Worm (Caenorhabditis elegans): ENCODE measurements around the gene K02D10.1.

The K02D10.1 gene

DNA sequence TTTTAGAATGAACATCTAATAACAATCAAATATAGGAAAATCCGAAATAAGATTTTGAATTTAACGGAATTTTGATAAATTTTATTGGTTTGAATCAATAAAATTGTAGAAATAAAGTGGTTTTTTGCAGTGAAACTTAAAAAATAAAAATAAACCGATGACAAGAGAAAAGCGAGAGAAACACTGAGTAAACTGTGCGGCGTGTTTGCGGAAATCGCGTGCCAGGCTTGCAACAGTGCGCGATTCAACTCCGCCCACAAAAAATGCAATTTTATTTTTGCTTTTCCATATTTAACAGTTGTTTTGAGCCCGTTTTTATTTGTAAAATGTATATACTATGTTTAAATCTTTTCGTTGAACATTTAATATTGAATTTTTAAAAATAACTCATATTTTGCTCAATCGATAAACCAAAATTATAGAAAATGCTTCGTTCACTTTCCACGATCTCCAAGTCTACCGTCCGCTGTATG lies 1.4 kb upstream of the K02D10.1 start, which contains the start of gene mtss-1 (continued):
- TF ChIP-seq hmg-1.2 (GFP tag; IDR thresholded peaks at IDR 0.05) (peak; percentile 35; the same call in 1 of the 2 replicates), lin-54 (GFP tag; optimal IDR thresholded peaks at IDR 0.05) (peak; percentile 30)

DNA sequence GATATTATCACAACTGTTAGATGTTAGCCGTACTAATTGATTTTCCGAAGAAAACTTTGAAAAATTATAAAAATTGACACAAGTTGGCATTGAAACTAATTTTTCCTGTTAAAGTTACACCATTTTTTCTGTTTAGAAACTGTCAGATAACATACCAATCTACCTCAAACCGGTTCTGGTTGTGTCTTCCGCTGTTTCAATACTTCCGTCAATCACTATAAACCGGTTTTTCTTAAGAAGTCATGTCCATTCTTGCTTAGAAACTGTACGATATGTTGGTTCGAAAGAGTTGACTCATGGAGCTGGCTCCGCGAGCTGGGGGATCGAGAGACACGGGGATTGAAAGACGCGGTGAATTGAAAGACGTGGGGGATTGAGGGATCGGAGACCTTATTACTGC lies 907 bp downstream of the K02D10.1 start:
- no peak for TF ChIP-seq F33H1.4 (GFP tag; IDR thresholded peaks at IDR 0.05)
- peak; percentile 59; the same call in 1 of the 2 replicates for TF ChIP-seq lin-26 (GFP tag; IDR thresholded peaks at IDR 0.05)
- TF ChIP-seq nfya-1 (tag; optimal IDR thresholded peaks at IDR 0.05; ENCODE audit: borderline replicate concordance, insufficient read depth) = no peak

DNA sequence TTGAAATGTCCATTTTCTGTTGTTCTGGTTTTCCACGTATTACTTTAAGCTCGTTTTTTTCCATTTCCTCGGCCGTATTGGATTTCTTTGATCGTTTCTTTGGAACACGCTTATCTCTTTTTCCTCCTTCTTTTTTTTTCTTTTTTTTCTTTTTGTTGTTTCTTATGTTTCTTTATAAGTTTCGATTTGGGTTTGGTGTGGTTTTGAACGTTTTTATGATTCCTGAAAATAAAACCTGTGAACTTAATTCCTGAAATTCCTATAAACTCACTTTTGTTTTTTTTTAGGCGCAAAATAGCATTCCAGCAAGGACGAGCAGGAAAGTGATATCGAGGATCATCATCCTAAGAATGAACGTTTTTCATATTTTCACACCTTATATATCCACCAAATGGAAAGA lies 1.8 kb downstream of the K02D10.1 start, which contains the start of gene K02D10.2:
Gene K02D10.2, minus strand, starts transcription at position 101 of the 400 bp plus-strand sequence.
- no peak for TF ChIP-seq sea-2 (GFP tag; IDR thresholded peaks at IDR 0.05)
- TF ChIP-seq F57A8.1 (GFP tag; optimal IDR thresholded peaks at IDR 0.05) = no peak
- no peak for TF ChIP-seq ceh-79 (tag; optimal IDR thresholded peaks at IDR 0.05)
- no peak for TF ChIP-seq bed-1 (GFP tag; IDR thresholded peaks at IDR 0.05)
- no peak for TF ChIP-seq snpc-1.3 (tag; optimal IDR thresholded peaks at IDR 0.05; ENCODE audit: insufficient read depth)
- no peak for TF ChIP-seq snpc-4 (GFP tag; optimal IDR thresholded peaks at IDR 0.05)
- no peak for TF ChIP-seq snpc-4 (tag; optimal IDR thresholded peaks at IDR 0.05)
- TF ChIP-seq ztf-25 (GFP tag; IDR thresholded peaks at IDR 0.05) = no peak
- no peak for TF ChIP-seq F57C9.4 (tag; optimal IDR thresholded peaks at IDR 0.05)
- TF ChIP-seq egl-44 (GFP tag; IDR thresholded peaks at IDR 0.05) = no peak
- no peak for TF ChIP-seq B0035.1 (tag; optimal IDR thresholded peaks at IDR 0.05)
- TF ChIP-seq Y95B8A.8 (GFP tag; IDR thresholded peaks at IDR 0.05) = no peak
- TF ChIP-seq Y56A3A.18 (GFP tag; IDR thresholded peaks at IDR 0.05) = no peak
- no peak for TF ChIP-seq unc-130 (GFP tag; optimal IDR thresholded peaks at IDR 0.05)
- no peak for TF ChIP-seq akir-1 (GFP tag; optimal IDR thresholded peaks at IDR 0.05)
- TF ChIP-seq unc-62 (GFP tag; optimal IDR thresholded peaks at IDR 0.05) = no peak
- TF ChIP-seq F37B4.10 (GFP tag; IDR thresholded peaks at IDR 0.05) = no peak
- TF ChIP-seq B0336.3 (GFP tag; IDR thresholded peaks at IDR 0.05) = no peak
- TF ChIP-seq atf-7 (tag; optimal IDR thresholded peaks at IDR 0.05) = no peak
- TF ChIP-seq zim-3 (tag; optimal IDR thresholded peaks at IDR 0.05) = no peak

DNA sequence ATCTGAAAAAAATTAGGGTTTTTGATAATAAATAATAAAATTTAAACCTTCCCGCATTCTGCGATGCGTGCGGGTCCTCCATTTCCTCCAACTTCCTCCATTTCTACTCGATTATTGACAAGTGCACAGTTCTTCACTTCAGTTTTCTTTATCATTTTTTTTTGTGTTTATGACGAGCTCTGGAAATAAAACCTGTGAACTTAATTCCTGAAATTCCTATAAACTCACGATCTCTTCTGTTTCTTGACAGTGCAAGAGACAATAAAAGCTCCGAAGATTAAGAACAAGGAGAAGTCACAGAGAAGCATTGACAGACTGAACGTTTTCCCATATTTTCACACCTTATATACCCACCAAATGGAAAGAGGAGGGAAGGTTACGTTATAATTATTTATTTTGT lies 2.5 kb downstream of the K02D10.1 start, which contains the start of gene K02D10.3:
Gene K02D10.3, minus strand, starts transcription at position 101 of the 400 bp plus-strand sequence.
- TF ChIP-seq lin-26 (GFP tag; IDR thresholded peaks at IDR 0.05) (no peak), bed-2 (GFP tag; IDR thresholded peaks at IDR 0.05) (no peak), ztf-6 (GFP tag; IDR thresholded peaks at IDR 0.05) (no peak), B0019.2 (GFP tag; conservative IDR thresholded peaks at IDR 0.05) (no peak), dpff-1 (tag; optimal IDR thresholded peaks at IDR 0.05) (no peak), K11D2.4 (GFP tag; IDR thresholded peaks at IDR 0.05) (no peak), fkh-3 (tag; optimal IDR thresholded peaks at IDR 0.05) (no peak), athp-1 (tag; optimal IDR thresholded peaks at IDR 0.05) (no peak), lag-1 (GFP tag; IDR thresholded peaks at IDR 0.05) (no peak), xnd-1 (tag; optimal IDR thresholded peaks at IDR 0.05) (no peak), C17E4.6 (GFP tag; IDR thresholded peaks at IDR 0.05) (no peak)

All from whole organism, young adult.